Worm (Caenorhabditis elegans): ENCODE measurements around the gene rpb-4.
A peak's percentile ranks its signal among the peaks of the same experiment; 100 is the strongest.

The rpb-4 gene

ce11 chrII:7340703-7341102 lies 33.6 kb upstream of the rpb-4 start:
- TF ChIP-seq fos-1 (tag; optimal IDR thresholded peaks at IDR 0.05) (no peak), nhr-28 (tag; optimal IDR thresholded peaks at IDR 0.05) (peak; percentile 5), dmd-6 (GFP tag; IDR thresholded peaks at IDR 0.05) (0 out of 2 replicates have a peak, but pooled peaks have one; percentile 18), dmd-9 (GFP tag; IDR thresholded peaks at IDR 0.05) (no peak), pha-4 (GFP tag; IDR thresholded peaks at IDR 0.05) (no peak), pha-4 (tag; optimal IDR thresholded peaks at IDR 0.05) (peak; percentile 85)

- peak in 1 of 2 experiments; percentile 26 for TF ChIP-seq unc-62 (GFP tag; optimal IDR thresholded peaks at IDR 0.05 in 1 of 2)
- TF ChIP-seq unc-62 (tag; optimal IDR thresholded peaks at IDR 0.05) = no peak
- no peak for TF ChIP-seq F49E8.2 (tag; optimal IDR thresholded peaks at IDR 0.05; ENCODE audit: borderline replicate concordance)
- TF ChIP-seq hif-1 (tag; optimal IDR thresholded peaks at IDR 0.05) = peak; percentile 55 to 73
- no peak for TF ChIP-seq tra-1 (GFP tag; IDR thresholded peaks at IDR 0.05)
- TF ChIP-seq dmd-6 (GFP tag; IDR thresholded peaks at IDR 0.05) = peak; percentile 19; the same call in 1 of the 2 replicates
- peak; percentile 97 for TF ChIP-seq aha-1 (tag)
- no peak for TF ChIP-seq mxl-2 (GFP tag; conservative IDR thresholded peaks at IDR 0.05)
- peak; percentile 18 for TF ChIP-seq hlh-11 (tag; optimal IDR thresholded peaks at IDR 0.05)
- TF ChIP-seq snpc-1.2 (GFP tag; IDR thresholded peaks at IDR 0.05) = no peak
- peak; percentile 9 for TF ChIP-seq hlh-30 (tag; optimal IDR thresholded peaks at IDR 0.05; ENCODE audit: insufficient read depth)
- no peak for TF ChIP-seq F37D6.2 (tag; optimal IDR thresholded peaks at IDR 0.05)
These were observed 32.6 kb upstream of the rpb-4 start for ce11 chrII:7341572-7342303.

- TF ChIP-seq F10B5.3 (tag; optimal IDR thresholded peaks at IDR 0.05) (no peak), mep-1 (tag; optimal IDR thresholded peaks at IDR 0.05) (peak; percentile 13), nhr-111 (GFP tag; optimal IDR thresholded peaks at IDR 0.05) (no peak), unc-62 (GFP tag; optimal IDR thresholded peaks at IDR 0.05 in 1 of 2) (peak in 1 of 2 experiments; percentile 98), unc-62 (tag; optimal IDR thresholded peaks at IDR 0.05) (no peak), gei-8 (GFP tag; optimal IDR thresholded peaks at IDR 0.05) (no peak), aha-1 (tag) (peak; percentile 56), ceh-44 (GFP tag; IDR thresholded peaks at IDR 0.05) (no peak), hlh-11 (tag; optimal IDR thresholded peaks at IDR 0.05) (peak; percentile 62), mdl-1 (tag; optimal IDR thresholded peaks at IDR 0.05) (peak; percentile 25 to 78), ztf-11 (tag; optimal IDR thresholded peaks at IDR 0.05) (no peak), daf-8 (GFP tag; IDR thresholded peaks at IDR 0.05) (no peak), nhr-28 (tag; optimal IDR thresholded peaks at IDR 0.05) (peak; percentile 74), hlh-30 (tag; optimal IDR thresholded peaks at IDR 0.05; ENCODE audit: insufficient read depth) (peak; percentile 29), mxl-3 (GFP tag; optimal IDR thresholded peaks at IDR 0.05) (peak; percentile 62), nhr-11 (tag; optimal IDR thresholded peaks at IDR 0.05) (no peak), daf-12 (tag; optimal IDR thresholded peaks at IDR 0.05) (no peak), nhr-48 (tag; optimal IDR thresholded peaks at IDR 0.05) (peak; percentile 40), daf-16 (GFP tag; optimal IDR thresholded peaks at IDR 0.05) (no peak), daf-16 (tag; optimal IDR thresholded peaks at IDR 0.05) (no peak), ctbp-1 (GFP tag; IDR thresholded peaks at IDR 0.05) (no peak), mxl-2 (GFP tag; conservative IDR thresholded peaks at IDR 0.05) (no peak)
These were observed 31.4 kb upstream of the rpb-4 start for ce11 chrII:7342884-7343283.

ce11 chrII:7343668-7344067 lies 30.6 kb upstream of the rpb-4 start:
- TF ChIP-seq aha-1 (tag) = peak; percentile 6
- TF ChIP-seq lin-29 (GFP tag; IDR thresholded peaks at IDR 0.05) = no peak
- TF ChIP-seq T26A8.4 (GFP tag; IDR thresholded peaks at IDR 0.05) = 0 out of 2 replicates have a peak, but pooled peaks have one; percentile 8
- 0 out of 2 replicates have a peak, but pooled peaks have one; percentile 16 for TF ChIP-seq dmd-8 (GFP tag; IDR thresholded peaks at IDR 0.05)
- no peak for TF ChIP-seq sdz-12 (GFP tag; optimal IDR thresholded peaks at IDR 0.05)

All from whole organism, L4 larva.